Worm (Caenorhabditis elegans) whole organism, L3 larva: ENCODE measurements around the gene R02D5.10.
A peak's percentile ranks its signal among the peaks of the same experiment; 100 is the strongest.

Experiments used
- R02D3.7 ChIP-seq: fragments of 150-350 bp; optimal IDR thresholded peaks from 2 replicates; lab custom pipeline; 2014; ENCODE audit warnings: missing biosample characterization, missing genetic modification characterization
- ZK546.5 ChIP-seq: sonication (generic microtip); optimal IDR thresholded peaks from 2 replicates; lab custom pipeline; 2017; ENCODE audit warnings: missing biosample characterization, missing genetic modification characterization
- aly-2 ChIP-seq: fragments of 150-350 bp; optimal IDR thresholded peaks from 2 replicates; lab custom pipeline; 2014; ENCODE audit warnings: missing biosample characterization, missing genetic modification characterization
- ama-1 ChIP-seq: fragments of 150-350 bp; optimal IDR thresholded peaks from 2 replicates; lab custom pipeline; 2018
- ceh-28 ChIP-seq: fragments of 150-350 bp; optimal IDR thresholded peaks from 2 replicates; lab custom pipeline; 2014; ENCODE audit warnings: missing biosample characterization, missing genetic modification reagents, missing genetic modification characterization
- ceh-82 ChIP-seq: fragments of 150-350 bp; optimal IDR thresholded peaks from 2 replicates; lab custom pipeline; 2014; ENCODE audit warnings: missing biosample characterization, missing genetic modification characterization
- ceh-9 ChIP-seq: sonication (generic microtip); optimal IDR thresholded peaks from 2 replicates; lab custom pipeline; 2018; ENCODE audit warnings: missing biosample characterization, missing genetic modification characterization
- egl-27 ChIP-seq: sonication (generic microtip); optimal IDR thresholded peaks from 4 replicates; lab custom pipeline; 2017; ENCODE audit warnings: missing biosample characterization, missing genetic modification reagents, missing genetic modification characterization
- egl-5 ChIP-seq: fragments of 150-350 bp; optimal IDR thresholded peaks from 2 replicates; lab custom pipeline; 2017; ENCODE audit warnings: missing biosample characterization, missing genetic modification reagents, missing genetic modification characterization, inconsistent platforms
- elt-1 ChIP-seq: fragments of 150-350 bp; optimal IDR thresholded peaks from 2 replicates; lab custom pipeline; 2014; ENCODE audit warnings: missing biosample characterization, missing genetic modification characterization
- elt-2 ChIP-seq: sonication (generic microtip); optimal IDR thresholded peaks from 2 replicates; lab custom pipeline; 2016; ENCODE audit warnings: missing genetic modification reagents, mild to moderate bottlenecking, missing genetic modification characterization, missing compliant biosample characterization
- elt-3 ChIP-seq, 3 experiments: fragments of 150-350 bp in 1 of 3; sonication (generic microtip) in 2 of 3; optimal IDR thresholded peaks; 2 replicates in 2 of 3; 4 replicates in 1 of 3; lab custom pipeline; 2014 to 2017; ENCODE audit warnings: missing biosample characterization in 3 of 3, missing genetic modification characterization in 3 of 3
- eor-1 ChIP-seq, 2 experiments: fragments of 150-350 bp; optimal IDR thresholded peaks; 2 replicates each; lab custom pipeline; 2014 to 2018; ENCODE audit warnings: missing biosample characterization in 2 of 2, missing genetic modification characterization in 2 of 2
- fkh-2 ChIP-seq: fragments of 150-350 bp; optimal IDR thresholded peaks from 2 replicates; lab custom pipeline; 2014; ENCODE audit warnings: missing biosample characterization, missing genetic modification reagents, missing genetic modification characterization
- jun-1 ChIP-seq: fragments of 150-350 bp; optimal IDR thresholded peaks from 2 replicates; lab custom pipeline; 2014; ENCODE audit warnings: missing biosample characterization, missing genetic modification reagents, missing genetic modification characterization
- nfya-1 ChIP-seq: sonication (generic microtip); optimal IDR thresholded peaks from 2 replicates; lab custom pipeline; 2017; ENCODE audit warnings: missing genetic modification characterization, mild to moderate bottlenecking, missing compliant biosample characterization, antibody characterized with exemption, moderate library complexity; ENCODE audit not compliant: insufficient read depth
- nhr-12 ChIP-seq: fragments of 150-350 bp; optimal IDR thresholded peaks from 2 replicates; lab custom pipeline; 2014; ENCODE audit warnings: missing biosample characterization, missing genetic modification characterization
- nhr-23 ChIP-seq: fragments of 150-350 bp; optimal IDR thresholded peaks from 2 replicates; lab custom pipeline; 2014; ENCODE audit warnings: missing biosample characterization, missing genetic modification reagents, missing genetic modification characterization
- nhr-25 ChIP-seq: sonication (generic microtip); optimal IDR thresholded peaks from 2 replicates; lab custom pipeline; 2017; ENCODE audit warnings: missing biosample characterization, missing genetic modification characterization
- nhr-43 ChIP-seq: sonication (generic microtip); optimal IDR thresholded peaks from 2 replicates; lab custom pipeline; 2016; ENCODE audit warnings: mild to moderate bottlenecking, missing genetic modification characterization, missing compliant biosample characterization; ENCODE audit not compliant: poor library complexity, severe bottlenecking
- nhr-67 ChIP-seq: fragments of 150-350 bp; optimal IDR thresholded peaks from 2 replicates; lab custom pipeline; 2014; ENCODE audit warnings: missing biosample characterization, missing genetic modification characterization
- nhr-76 ChIP-seq: fragments of 150-350 bp; sonication (generic microtip); optimal IDR thresholded peaks from 5 replicates; lab custom pipeline; 2014; ENCODE audit warnings: missing biosample characterization, missing genetic modification characterization
- nhr-77 ChIP-seq: fragments of 150-350 bp; optimal IDR thresholded peaks from 2 replicates; lab custom pipeline; 2014; ENCODE audit warnings: missing biosample characterization, missing genetic modification characterization
- pha-4 ChIP-seq: fragments of 150-350 bp; optimal IDR thresholded peaks from 2 replicates; lab custom pipeline; 2014; ENCODE audit warnings: missing biosample characterization, missing genetic modification reagents, missing genetic modification characterization
- pqm-1 ChIP-seq: fragments of 150-350 bp; optimal IDR thresholded peaks from 2 replicates; lab custom pipeline; 2017; ENCODE audit warnings: missing biosample characterization, missing genetic modification characterization, inconsistent platforms
- sea-2 ChIP-seq: fragments of 150-350 bp; sonication (generic microtip); optimal IDR thresholded peaks from 4 replicates; lab custom pipeline; 2014; ENCODE audit warnings: missing biosample characterization, missing genetic modification reagents, missing genetic modification characterization
- skn-1 ChIP-seq: fragments of 150-350 bp; optimal IDR thresholded peaks from 2 replicates; lab custom pipeline; 2014; ENCODE audit warnings: missing biosample characterization, missing genetic modification characterization
- tbx-2 ChIP-seq: sonication (generic microtip); optimal IDR thresholded peaks from 2 replicates; lab custom pipeline; 2016; ENCODE audit warnings: mild to moderate bottlenecking, missing genetic modification characterization, missing compliant biosample characterization
- unc-39 ChIP-seq: sonication (generic microtip); optimal IDR thresholded peaks from 4 replicates; lab custom pipeline; 2017; ENCODE audit warnings: missing biosample characterization, missing genetic modification characterization
- ztf-4 ChIP-seq: fragments of 150-350 bp; optimal IDR thresholded peaks from 2 replicates; lab custom pipeline; 2014; ENCODE audit warnings: missing biosample characterization, missing genetic modification characterization

The R02D5.10 gene

ce11 chrV:14501136-14501535 lies 19.0 kb downstream of the R02D5.10 start, which contains the start of gene R02D5.24:
Gene R02D5.24 (plus strand): TSS chrV:14501340.
- TF ChIP-seq jun-1 (no peak), pha-4 (tag; lab: Kevin White, UChicago) (peak; percentile 53)

ce11 chrV:14503065-14503464 lies 21.0 kb downstream of the R02D5.10 start:
- TF ChIP-seq nfya-1 (tag; lab: Kevin White, UChicago) (peak; percentile 37), elt-2 (tag; lab: Kevin White, UChicago) (peak; percentile 86), ama-1 (no peak), pqm-1 (tag; lab: Kevin White, UChicago) (peak; percentile 81), nhr-23 (tag; lab: Kevin White, UChicago) (no peak), jun-1 (peak; percentile 43), pha-4 (tag; lab: Kevin White, UChicago) (peak; percentile 36), tbx-2 (tag; lab: Kevin White, UChicago) (no peak)
- TF ChIP-seq, all 47 proteins: peak for 5

ce11 chrV:14504120-14504519 lies 22.0 kb downstream of the R02D5.10 start:
- TF ChIP-seq nhr-77 (tag; lab: Kevin White, UChicago), result no peak
- TF ChIP-seq ceh-9 (tag; lab: Kevin White, UChicago), result no peak
- no peak for TF ChIP-seq sea-2
- TF ChIP-seq aly-2 (tag; lab: Kevin White, UChicago), result no peak
- TF ChIP-seq eor-1 (tag; optimal IDR thresholded peaks at IDR 0.05; lab: Kevin White, UChicago), result no peak
- TF ChIP-seq R02D3.7 (tag; lab: Kevin White, UChicago), result no peak
- TF ChIP-seq pha-4 (tag; lab: Kevin White, UChicago), result no peak
- no peak for TF ChIP-seq unc-39
- TF ChIP-seq ZK546.5 (tag; lab: Kevin White, UChicago), result no peak

- TF ChIP-seq ceh-28 (no peak), elt-2 (tag; lab: Kevin White, UChicago) (peak; percentile 2), elt-1 (tag; lab: Kevin White, UChicago) (no peak)
- TF ChIP-seq, all 47 proteins: peak for 1
These were observed 22.7 kb downstream of the R02D5.10 start for ce11 chrV:14504774-14505173.

- TF ChIP-seq nhr-76 (tag; lab: Kevin White, UChicago) (no peak), fkh-2 (tag; lab: Kevin White, UChicago) (no peak), nhr-25 (tag; lab: Kevin White, UChicago) (peak; percentile 65), ZK546.5 (tag; lab: Kevin White, UChicago) (no peak), elt-3 (tag; optimal IDR thresholded peaks at IDR 0.05; lab: Kevin White, UChicago) (peak in 2 of 3 experiments; percentile 30 to 93), egl-5 (tag; lab: Kevin White, UChicago) (no peak), pqm-1 (tag; lab: Kevin White, UChicago) (peak; percentile 42), aly-2 (tag; lab: Kevin White, UChicago) (no peak), nhr-43 (tag; lab: Kevin White, UChicago) (peak; percentile 78), nhr-67 (tag; lab: Kevin White, UChicago) (no peak), nhr-23 (tag; lab: Kevin White, UChicago) (peak; percentile 67), jun-1 (peak; percentile 46), elt-1 (tag; lab: Kevin White, UChicago) (peak; percentile 95), elt-2 (tag; lab: Kevin White, UChicago) (peak; percentile 84), egl-27 (peak; percentile 2)
- TF ChIP-seq, all 47 proteins: peak for 9
These were observed 23.7 kb downstream of the R02D5.10 start for ce11 chrV:14505745-14506214.

- TF ChIP-seq ztf-4 (tag; lab: Kevin White, UChicago) (no peak), elt-1 (tag; lab: Kevin White, UChicago) (peak; percentile 100), ceh-82 (tag; lab: Kevin White, UChicago) (no peak), skn-1 (tag; lab: Kevin White, UChicago) (no peak), nhr-12 (tag; lab: Kevin White, UChicago) (no peak), ama-1 (no peak), nhr-25 (tag; lab: Kevin White, UChicago) (peak; percentile 70), aly-2 (tag; lab: Kevin White, UChicago) (no peak), nhr-23 (tag; lab: Kevin White, UChicago) (peak; percentile 91), egl-5 (tag; lab: Kevin White, UChicago) (peak; percentile 59), nfya-1 (tag; lab: Kevin White, UChicago) (peak; percentile 1), elt-3 (tag; optimal IDR thresholded peaks at IDR 0.05; lab: Kevin White, UChicago) (peak in 1 of 3 experiments; percentile 15)
These were observed 24.9 kb downstream of the R02D5.10 start for ce11 chrV:14506713-14507675.
